Fruit fly (Drosophila melanogaster) whole organism, embryonic: ENCODE results near the gene gammaTub37C.

ENCODE experiments used
- CG10366 ChIP-seq: fragments of 200-800 bp; sonication (Bioruptor generic); IDR thresholded peaks from 2 replicates; pipeline ENCODE4 v1.3.6; 2022; ENCODE audit warnings: missing biosample characterization, missing genetic modification characterization
- CG10959 ChIP-seq: fragments of 200-800 bp; sonication (Bioruptor generic); IDR thresholded peaks from 2 replicates; pipeline ENCODE4 v1.3.6; 2022; ENCODE audit warnings: missing biosample characterization, missing genetic modification characterization
- CG11504 ChIP-seq: fragments of 200-800 bp; sonication (Bioruptor generic); optimal IDR thresholded peaks from 3 replicates; lab custom pipeline; 2019; ENCODE audit warnings: missing biosample characterization, mild to moderate bottlenecking, missing genetic modification characterization, moderate library complexity
- CG12391 ChIP-seq: fragments of 200-800 bp; sonication (Bioruptor generic); optimal IDR thresholded peaks from 3 replicates; lab custom pipeline; 2018; ENCODE audit warnings: missing biosample characterization, mild to moderate bottlenecking, missing genetic modification characterization, moderate library complexity
- CG15073 ChIP-seq: fragments of 200-800 bp; sonication (Bioruptor generic); optimal IDR thresholded peaks from 2 replicates; lab custom pipeline; 2016; ENCODE audit warnings: missing biosample characterization, missing genetic modification characterization
- CG15696 ChIP-seq: fragments of 200-800 bp; sonication (Bioruptor generic); optimal IDR thresholded peaks from 2 replicates; lab custom pipeline; 2019; ENCODE audit warnings: missing biosample characterization, mild to moderate bottlenecking, missing genetic modification characterization, moderate library complexity
- CG17328 ChIP-seq: fragments of 200-800 bp; sonication (Bioruptor generic); IDR thresholded peaks from 2 replicates; pipeline ENCODE4 v1.3.6; 2022; ENCODE audit warnings: missing biosample characterization, missing genetic modification characterization
- CG18262 ChIP-seq: fragments of 200-800 bp; optimal IDR thresholded peaks from 3 replicates; lab custom pipeline; 2019; ENCODE audit warnings: missing biosample characterization, mild to moderate bottlenecking, missing genetic modification characterization, moderate library complexity
- CG2199 ChIP-seq: fragments of 200-800 bp; sonication (Bioruptor generic); IDR thresholded peaks from 3 replicates; pipeline ENCODE4 v1.3.6; 2022; ENCODE audit warnings: missing biosample characterization, missing genetic modification characterization
- CG2712 ChIP-seq: fragments of 200-800 bp; optimal IDR thresholded peaks from 3 replicates; lab custom pipeline; 2019; ENCODE audit warnings: missing biosample characterization, mild to moderate bottlenecking, missing genetic modification characterization, moderate library complexity
- CG2875 ChIP-seq: fragments of 200-800 bp; sonication (Bioruptor generic); optimal IDR thresholded peaks from 2 replicates; lab custom pipeline; 2017; ENCODE audit warnings: missing biosample characterization, mild to moderate bottlenecking, missing genetic modification characterization, missing genetic modification reagents
- CG30431 ChIP-seq: fragments of 200-800 bp; sonication (Bioruptor generic); optimal IDR thresholded peaks from 2 replicates; lab custom pipeline; 2017; ENCODE audit warnings: missing biosample characterization, missing genetic modification characterization
- CG31441 ChIP-seq: fragments of 200-800 bp; sonication (Bioruptor generic); IDR thresholded peaks from 2 replicates; pipeline ENCODE4 v1.3.6; 2022; ENCODE audit warnings: missing biosample characterization, missing genetic modification characterization
- CG3407 ChIP-seq: fragments of 200-800 bp; sonication (Bioruptor generic); optimal IDR thresholded peaks from 2 replicates; lab custom pipeline; 2018; ENCODE audit warnings: missing biosample characterization, mild to moderate bottlenecking, missing genetic modification characterization
- CG6854 ChIP-seq: fragments of 200-800 bp; sonication (Bioruptor generic); optimal IDR thresholded peaks from 3 replicates; lab custom pipeline; 2017; ENCODE audit warnings: missing biosample characterization, mild to moderate bottlenecking, missing genetic modification characterization
- CG7556 ChIP-seq: fragments of 200-800 bp; sonication (Bioruptor generic); optimal IDR thresholded peaks from 2 replicates; lab custom pipeline; 2017; ENCODE audit warnings: missing biosample characterization, mild to moderate bottlenecking, missing genetic modification characterization
- CG7839 ChIP-seq: fragments of 200-800 bp; sonication (Bioruptor generic); optimal IDR thresholded peaks from 3 replicates; lab custom pipeline; 2018; ENCODE audit warnings: missing biosample characterization, mild to moderate bottlenecking, missing genetic modification characterization, moderate library complexity
- Chrac-16 ChIP-seq: fragments of 200-800 bp; sonication (Bioruptor generic); optimal IDR thresholded peaks from 3 replicates; lab custom pipeline; 2016; ENCODE audit warnings: missing biosample characterization, missing genetic modification characterization
- D19A ChIP-seq: fragments of 200-800 bp; optimal IDR thresholded peaks from 3 replicates; lab custom pipeline; 2019; ENCODE audit warnings: missing biosample characterization, mild to moderate bottlenecking, missing genetic modification characterization, moderate library complexity
- Hr3 ChIP-seq: fragments of 200-800 bp; sonication (Bioruptor generic); optimal IDR thresholded peaks from 3 replicates; lab custom pipeline; 2016; ENCODE audit warnings: missing biosample characterization, missing genetic modification characterization
- Kr ChIP-seq: fragments of 200-800 bp; sonication (Bioruptor generic); optimal IDR thresholded peaks from 2 replicates; lab custom pipeline; 2017; ENCODE audit warnings: missing biosample characterization, mild to moderate bottlenecking, missing genetic modification characterization
- Lim3 ChIP-seq: fragments of 200-800 bp; sonication (Bioruptor generic); IDR thresholded peaks from 2 replicates; pipeline ENCODE4 v1.3.6; 2022; ENCODE audit warnings: missing biosample characterization, missing genetic modification characterization
- Lpt ChIP-seq: fragments of >200 bp; optimal IDR thresholded peaks from 2 replicates; lab custom pipeline; 2018; ENCODE audit warnings: missing biosample characterization, missing genetic modification characterization
- Spps ChIP-seq: fragments of 200-800 bp; sonication (Bioruptor generic); optimal IDR thresholded peaks from 2 replicates; lab custom pipeline; 2018; ENCODE audit warnings: missing biosample characterization, mild to moderate bottlenecking, missing genetic modification characterization
- Xrp1 ChIP-seq: fragments of 200-800 bp; sonication (Bioruptor generic); IDR thresholded peaks from 2 replicates; pipeline ENCODE4 v1.3.6; 2022; ENCODE audit warnings: missing biosample characterization, missing genetic modification characterization
- ac ChIP-seq: fragments of 200-800 bp; sonication (Bioruptor generic); optimal IDR thresholded peaks from 3 replicates; lab custom pipeline; 2017; ENCODE audit warnings: missing biosample characterization, mild to moderate bottlenecking, missing genetic modification characterization
- az2 ChIP-seq: fragments of 200-800 bp; sonication (Bioruptor generic); optimal IDR thresholded peaks from 3 replicates; lab custom pipeline; 2016; ENCODE audit warnings: missing biosample characterization, missing genetic modification characterization
- bsh ChIP-seq, 2 experiments: fragments of 200-800 bp; sonication (Bioruptor generic); optimal IDR thresholded peaks; 2 replicates each; lab custom pipeline; 2017 to 2018; ENCODE audit warnings: mild to moderate bottlenecking in 2 of 2, missing biosample characterization in 2 of 2, missing genetic modification characterization in 2 of 2, moderate library complexity in 1 of 2
- cad ChIP-seq: fragments of >200 bp; optimal IDR thresholded peaks from 2 replicates; lab custom pipeline; 2017; ENCODE audit warnings: missing biosample characterization, missing genetic modification characterization
- chinmo ChIP-seq: fragments of 200-800 bp; sonication (Bioruptor generic); IDR thresholded peaks from 4 replicates; pipeline ENCODE4 v1.3.6; 2022; ENCODE audit warnings: missing biosample characterization, missing genetic modification characterization; ENCODE audit not compliant: partially characterized antibody
- chm ChIP-seq: fragments of 200-800 bp; sonication (Bioruptor generic); IDR thresholded peaks from 2 replicates; pipeline ENCODE4 v1.3.6; 2022; ENCODE audit warnings: missing biosample characterization, missing genetic modification characterization
- corto ChIP-seq: fragments of 200-800 bp; sonication (Bioruptor generic); optimal IDR thresholded peaks from 2 replicates; lab custom pipeline; 2016; ENCODE audit warnings: missing biosample characterization, mild to moderate bottlenecking, missing genetic modification characterization, moderate library complexity
- dmrt11E ChIP-seq: fragments of 200-800 bp; sonication (Bioruptor generic); optimal IDR thresholded peaks from 3 replicates; lab custom pipeline; 2018; ENCODE audit warnings: missing biosample characterization, mild to moderate bottlenecking, missing genetic modification characterization, moderate library complexity
- gcm ChIP-seq: fragments of 200-800 bp; sonication (Bioruptor generic); optimal IDR thresholded peaks from 2 replicates; lab custom pipeline; 2019; ENCODE audit warnings: missing biosample characterization, mild to moderate bottlenecking, missing genetic modification characterization, moderate library complexity
- grau ChIP-seq: fragments of 200-800 bp; optimal IDR thresholded peaks from 3 replicates; lab custom pipeline; 2019; ENCODE audit warnings: missing biosample characterization, mild to moderate bottlenecking, missing genetic modification characterization, moderate library complexity
- gt ChIP-seq: fragments of 200-800 bp; sonication (Bioruptor generic); IDR thresholded peaks from 2 replicates; pipeline ENCODE4 v1.3.6; 2022; ENCODE audit warnings: missing biosample characterization, missing genetic modification characterization
- lola ChIP-seq, 3 experiments: fragments of >200 bp in 2 of 3; fragments of 200-800 bp in 1 of 3; sonication (Bioruptor generic) in 1 of 3; optimal IDR thresholded peaks; 2 replicates each; lab custom pipeline; 2017 to 2019; ENCODE audit warnings: missing biosample characterization in 3 of 3, missing genetic modification characterization in 3 of 3, mild to moderate bottlenecking in 1 of 3, moderate library complexity in 1 of 3
- nmo ChIP-seq: fragments of 200-800 bp; sonication (Bioruptor generic); optimal IDR thresholded peaks from 2 replicates; lab custom pipeline; 2018; ENCODE audit warnings: missing biosample characterization, mild to moderate bottlenecking, missing genetic modification characterization, moderate library complexity
- pros ChIP-seq: fragments of 200-800 bp; sonication (Bioruptor generic); optimal IDR thresholded peaks from 3 replicates; lab custom pipeline; 2019; ENCODE audit warnings: missing biosample characterization, mild to moderate bottlenecking, missing genetic modification characterization, moderate library complexity
- psq ChIP-seq: fragments of 200-800 bp; sonication (Bioruptor generic); optimal IDR thresholded peaks from 2 replicates; lab custom pipeline; 2017; ENCODE audit warnings: missing biosample characterization, missing genetic modification characterization
- sens ChIP-seq: fragments of 200-800 bp; sonication (Bioruptor generic); peaks from one replicate; lab custom pipeline; 2016; ENCODE audit warnings: missing biosample characterization, missing genetic modification characterization
- unpg ChIP-seq: fragments of 200-800 bp; sonication (Bioruptor generic); optimal IDR thresholded peaks from 3 replicates; lab custom pipeline; 2018; ENCODE audit warnings: missing biosample characterization, mild to moderate bottlenecking, missing genetic modification characterization, moderate library complexity
- zfh1 ChIP-seq: fragments of 200-800 bp; sonication (Bioruptor generic); IDR thresholded peaks from 3 replicates; pipeline ENCODE4 v1.3.6; 2022; ENCODE audit warnings: missing biosample characterization, missing genetic modification characterization

gammaTub37C gene

dm6 chr2L:19136735-19137134 is 48.8 kb downstream of the gammaTub37C start (continued):
- no peak for TF ChIP-seq CG10366 (GFP tag; lab: Robert Waterston, UW)
- TF ChIP-seq CG3407 (GFP tag; lab: Kevin White, UChicago) = peak; percentile 1
- 0 out of 2 replicates have a peak, but pooled peaks have one; percentile 31 for TF ChIP-seq CG10959 (GFP tag; lab: Robert Waterston, UW)
- peak; percentile 55 for TF ChIP-seq gcm
- peak; percentile 89 for TF ChIP-seq dmrt11E
- TF ChIP-seq psq = peak; percentile 71
- TF ChIP-seq corto (GFP tag; lab: Kevin White, UChicago) = peak; percentile 82
- TF ChIP-seq CG2199 (GFP tag; lab: Robert Waterston, UW) = 0 out of 3 replicates have a peak, but pooled peaks have one; percentile 47
- peak; percentile 83 for TF ChIP-seq sens (GFP tag; lab: Kevin White, UChicago)
- peak; percentile 72 for TF ChIP-seq CG18262 (tag; lab: Kevin White, UChicago)
- peak; percentile 7 for TF ChIP-seq Hr3 (GFP tag; lab: Kevin White, UChicago)
- peak; percentile 49 for TF ChIP-seq Chrac-16 (GFP tag; lab: Kevin White, UChicago)
- TF ChIP-seq Xrp1 (GFP tag; lab: Robert Waterston, UW) = peak; percentile 49; the same call in 1 of the 2 replicates
- TF ChIP-seq CG2875 (GFP tag; lab: Kevin White, UChicago) = peak; percentile 25
- TF ChIP-seq grau (tag; lab: Kevin White, UChicago) = peak; percentile 22
- TF ChIP-seq unpg (GFP tag; lab: Kevin White, UChicago) = peak; percentile 37
- peak; percentile 36 for TF ChIP-seq CG15073 (GFP tag; lab: Kevin White, UChicago)
- TF ChIP-seq CG7839 (tag; lab: Kevin White, UChicago) = peak; percentile 21
- 0 out of 4 replicates have a peak, but pooled peaks have one; percentile 33 for TF ChIP-seq chinmo (GFP tag; lab: Robert Waterston, UW)
- peak; percentile 36 for TF ChIP-seq az2 (GFP tag; lab: Kevin White, UChicago)
- peak; percentile 21 for TF ChIP-seq cad
- peak; percentile 51 for TF ChIP-seq nmo (GFP tag; lab: Kevin White, UChicago)
- TF ChIP-seq CG6854 (GFP tag; lab: Kevin White, UChicago) = no peak
- peak; percentile 34 for TF ChIP-seq CG7556 (GFP tag; lab: Kevin White, UChicago)
- peak; percentile 31; the same call in 1 of the 2 replicates for TF ChIP-seq CG31441 (GFP tag; lab: Robert Waterston, UW)
- peak; percentile 34 for TF ChIP-seq pros (GFP tag; lab: Kevin White, UChicago)
- TF ChIP-seq zfh1 = 0 out of 3 replicates have a peak, but pooled peaks have one; percentile 25
- TF ChIP-seq gt (GFP tag; lab: Robert Waterston, UW) = no peak
- TF ChIP-seq bsh (GFP tag; optimal IDR thresholded peaks at IDR 0.05; lab: Kevin White, UChicago) = peak; percentile 44 to 88
- no peak for TF ChIP-seq Kr (GFP tag; lab: Kevin White, UChicago)
- TF ChIP-seq CG2712 (tag; lab: Kevin White, UChicago) = peak; percentile 71
- peak; percentile 30 for TF ChIP-seq CG30431 (GFP tag; lab: Kevin White, UChicago)
- TF ChIP-seq Lpt (GFP tag; lab: Kevin White, UChicago) = peak; percentile 19
- peak; percentile 44 for TF ChIP-seq ac (GFP tag; lab: Kevin White, UChicago)
- peak; percentile 0 for TF ChIP-seq CG11504 (tag; lab: Kevin White, UChicago)
- TF ChIP-seq D19A (tag; lab: Kevin White, UChicago) = peak; percentile 50
- peak; percentile 61 for TF ChIP-seq CG12391 (tag; lab: Kevin White, UChicago)
- TF ChIP-seq CG17328 (GFP tag; lab: Robert Waterston, UW) = 0 out of 2 replicates have a peak, but pooled peaks have one; percentile 37
- no peak for TF ChIP-seq Lim3 (GFP tag; lab: Robert Waterston, UW)
- 0 out of 2 replicates have a peak, but pooled peaks have one; percentile 27 for TF ChIP-seq chm (GFP tag; lab: Robert Waterston, UW)
- TF ChIP-seq lola (GFP tag; optimal IDR thresholded peaks at IDR 0.05; lab: Kevin White, UChicago) = peak in 1 of 3 experiments; percentile 80
- TF ChIP-seq CG15696 (tag; lab: Kevin White, UChicago) = peak; percentile 74
- peak; percentile 30 for TF ChIP-seq Spps
